Worm (Caenorhabditis elegans) whole organism, L1 larva: ENCODE data around the gene ctsa-3.1.

Source experiments
- C34B4.2 ChIP-seq: sonication (generic microtip); optimal IDR thresholded peaks from 2 replicates; lab custom pipeline; 2017; ENCODE audit warnings: mild to moderate bottlenecking, missing genetic modification characterization, missing compliant biosample characterization
- efl-1 ChIP-seq, 4 experiments: fragments of 150-350 bp; optimal IDR thresholded peaks in 3 of 4; peaks in 1 of 4; 1 replicate in 1 of 4; 2 replicates in 3 of 4; lab custom pipeline; 2014; ENCODE audit warnings: missing biosample characterization in 2 of 4, missing genetic modification characterization in 2 of 4, missing genetic modification reagents in 2 of 4
- nhr-237 ChIP-seq: fragments of 150-350 bp; optimal IDR thresholded peaks from 2 replicates; lab custom pipeline; 2014; ENCODE audit warnings: missing biosample characterization, missing genetic modification characterization

ce11 chrII:7189120-7189519 lies 43.5 kb upstream of the ctsa-3.1 start, which contains the start of gene E04F6.4:
- TF ChIP-seq nhr-237 = no peak
- TF ChIP-seq C34B4.2 (tag; lab: Kevin White, UChicago) = no peak
- no peak for TF ChIP-seq efl-1 (optimal IDR thresholded peaks at IDR 0.05; lab: Kevin White, UChicago)
- no peak for TF ChIP-seq efl-1 (GFP tag; optimal IDR thresholded peaks at IDR 0.05 in 1 of 2; lab: Kevin White, UChicago)
